Fruit fly (Drosophila melanogaster) whole organism, pupa: ENCODE data around the gene CG33669.

Experiments
- CG10348 ChIP-seq: fragments of 200-800 bp; sonication (Bioruptor generic); IDR thresholded peaks from 2 replicates; pipeline ENCODE4 v1.3.6; 2022; ENCODE audit warnings: missing biosample characterization, missing genetic modification characterization
- CG12605 ChIP-seq: fragments of 200-800 bp; sonication (Bioruptor generic); IDR thresholded peaks from 2 replicates; pipeline ENCODE4 v1.3.6; 2022; ENCODE audit warnings: missing biosample characterization, missing genetic modification characterization
- CG13204 ChIP-seq: fragments of 200-800 bp; sonication (Bioruptor generic); optimal IDR thresholded peaks from 2 replicates; lab custom pipeline; 2018; ENCODE audit warnings: missing biosample characterization, mild to moderate bottlenecking, missing genetic modification characterization, moderate library complexity
- CG14655 ChIP-seq: fragments of 200-800 bp; sonication (Bioruptor generic); optimal IDR thresholded peaks from 3 replicates; lab custom pipeline; 2017; ENCODE audit warnings: mild to moderate bottlenecking, missing biosample characterization, missing genetic modification reagents, missing genetic modification characterization
- CG15710 ChIP-seq: fragments of 200-800 bp; sonication (Bioruptor generic); optimal IDR thresholded peaks from 2 replicates; lab custom pipeline; 2018; ENCODE audit warnings: missing biosample characterization, mild to moderate bottlenecking, missing genetic modification characterization, moderate library complexity
- CG17806 ChIP-seq: fragments of 200-800 bp; sonication (Bioruptor generic); optimal IDR thresholded peaks from 2 replicates; lab custom pipeline; 2018; ENCODE audit warnings: missing biosample characterization, mild to moderate bottlenecking, missing genetic modification characterization, moderate library complexity
- CG32121 ChIP-seq: fragments of 200-800 bp; sonication (Bioruptor generic); IDR thresholded peaks from 2 replicates; pipeline ENCODE4 v1.3.6; 2022; ENCODE audit warnings: missing biosample characterization, missing genetic modification characterization
- CG34367 ChIP-seq: fragments of 200-800 bp; sonication (Bioruptor generic); optimal IDR thresholded peaks from 2 replicates; lab custom pipeline; 2018; ENCODE audit warnings: missing biosample characterization, mild to moderate bottlenecking, missing genetic modification characterization
- CG4496 ChIP-seq: fragments of 200-800 bp; sonication (Bioruptor generic); IDR thresholded peaks from 3 replicates; pipeline ENCODE4 v1.3.6; 2022; ENCODE audit warnings: missing biosample characterization, missing genetic modification characterization
- CG8159 ChIP-seq: fragments of 200-800 bp; sonication (Bioruptor generic); optimal IDR thresholded peaks from 3 replicates; lab custom pipeline; 2018; ENCODE audit warnings: missing biosample characterization, mild to moderate bottlenecking, missing genetic modification characterization, moderate library complexity
- CG8301 ChIP-seq: fragments of 200-800 bp; sonication (Bioruptor generic); optimal IDR thresholded peaks from 2 replicates; lab custom pipeline; 2018; ENCODE audit warnings: missing biosample characterization, mild to moderate bottlenecking, missing genetic modification characterization
- CG9948 ChIP-seq: fragments of 200-800 bp; sonication (Bioruptor generic); optimal IDR thresholded peaks from 2 replicates; lab custom pipeline; 2018; ENCODE audit warnings: missing biosample characterization, mild to moderate bottlenecking, missing genetic modification characterization, moderate library complexity
- D1 ChIP-seq: fragments of 200-800 bp; sonication (Bioruptor generic); optimal IDR thresholded peaks from 2 replicates; lab custom pipeline; 2018; ENCODE audit warnings: missing biosample characterization, mild to moderate bottlenecking, missing genetic modification characterization, moderate library complexity
- EcR ChIP-seq: fragments of 200-800 bp; sonication (Bioruptor generic); optimal IDR thresholded peaks from 3 replicates; lab custom pipeline; 2019; ENCODE audit warnings: missing biosample characterization, missing genetic modification characterization, mild to moderate bottlenecking, moderate library complexity, missing genetic modification reagents
- Ets98B ChIP-seq: fragments of 200-800 bp; sonication (Bioruptor generic); IDR thresholded peaks from 2 replicates; pipeline ENCODE4 v1.3.6; 2022; ENCODE audit warnings: missing biosample characterization, missing genetic modification characterization
- Pif1A ChIP-seq: fragments of 200-800 bp; sonication (Bioruptor generic); optimal IDR thresholded peaks from 3 replicates; lab custom pipeline; 2016; ENCODE audit warnings: missing biosample characterization, missing genetic modification characterization
- Pif1B ChIP-seq: fragments of 200-800 bp; sonication (Bioruptor generic); optimal IDR thresholded peaks from 3 replicates; lab custom pipeline; 2016; ENCODE audit warnings: missing biosample characterization, missing genetic modification characterization
- Snoo ChIP-seq: fragments of 200-800 bp; sonication (Bioruptor generic); optimal IDR thresholded peaks from 3 replicates; lab custom pipeline; 2017; ENCODE audit warnings: missing biosample characterization, mild to moderate bottlenecking, missing genetic modification characterization, inconsistent platforms
- fd96Ca ChIP-seq: fragments of 200-800 bp; sonication (Bioruptor generic); IDR thresholded peaks from 3 replicates; pipeline ENCODE4 v1.3.6; 2022; ENCODE audit warnings: missing biosample characterization, missing genetic modification characterization
- gl ChIP-seq: fragments of 200-800 bp; sonication (Bioruptor generic); optimal IDR thresholded peaks from 2 replicates; lab custom pipeline; 2018; ENCODE audit warnings: missing biosample characterization, mild to moderate bottlenecking, missing genetic modification characterization
- rn ChIP-seq: fragments of 200-800 bp; sonication (Bioruptor generic); IDR thresholded peaks from 2 replicates; pipeline ENCODE4 v1.3.6; 2022; ENCODE audit warnings: missing biosample characterization, missing genetic modification characterization

The CG33669 gene

dm6 chrX:6365632-6366356 lies 34.1 kb downstream of the CG33669 start, which contains the start of the genes swa and Marf:
Gene swa (minus strand): TSS chrX:6365708.
Gene Marf (plus strand): TSS chrX:6365949.
- TF ChIP-seq CG34367 (no peak), Ets98B (GFP tag; lab: Robert Waterston, UW) (no peak), Snoo (tag; lab: Kevin White, UChicago) (no peak), rn (GFP tag; lab: Robert Waterston, UW) (no peak), CG32121 (GFP tag; lab: Robert Waterston, UW) (no peak), CG4496 (no peak), CG12605 (GFP tag; lab: Robert Waterston, UW) (no peak)
- TF ChIP-seq, all 21 proteins: peak for 0

dm6 chrX:6361215-6361614 lies 38.7 kb downstream of the CG33669 start:
- TF ChIP-seq Pif1B (GFP tag; lab: Kevin White, UChicago) (no peak), CG17806 (tag; lab: Kevin White, UChicago) (no peak), CG8301 (no peak), EcR (GFP tag; lab: Kevin White, UChicago) (no peak), CG34367 (no peak)

dm6 chrX:6358198-6358597 lies 41.7 kb downstream of the CG33669 start:
- no peak for TF ChIP-seq CG8301
- no peak for TF ChIP-seq D1 (tag; lab: Kevin White, UChicago)
- no peak for TF ChIP-seq Snoo (tag; lab: Kevin White, UChicago)
- TF ChIP-seq CG15710 (tag; lab: Kevin White, UChicago) = no peak
- TF ChIP-seq CG4496 = no peak
- peak; percentile 22 for TF ChIP-seq EcR (GFP tag; lab: Kevin White, UChicago)
- TF ChIP-seq Ets98B (GFP tag; lab: Robert Waterston, UW) = no peak
- no peak for TF ChIP-seq CG10348 (GFP tag; lab: Robert Waterston, UW)

dm6 chrX:6357456-6358007 lies 42.4 kb downstream of the CG33669 start:
- TF ChIP-seq CG8301 = no peak
- TF ChIP-seq CG32121 (GFP tag; lab: Robert Waterston, UW) = peak; percentile 41; the same call in 1 of the 2 replicates
- peak; percentile 18; the same call in 1 of the 3 replicates for TF ChIP-seq CG4496
- TF ChIP-seq Ets98B (GFP tag; lab: Robert Waterston, UW) = peak; percentile 45; the same call in 1 of the 2 replicates
- no peak for TF ChIP-seq D1 (tag; lab: Kevin White, UChicago)
- no peak for TF ChIP-seq Snoo (tag; lab: Kevin White, UChicago)
- no peak for TF ChIP-seq Pif1B (GFP tag; lab: Kevin White, UChicago)

- TF ChIP-seq CG9948 (tag; lab: Kevin White, UChicago) = peak; percentile 13
- TF ChIP-seq CG32121 (GFP tag; lab: Robert Waterston, UW) = no peak
- peak; percentile 50 for TF ChIP-seq CG8301
- peak; percentile 20 for TF ChIP-seq Pif1B (GFP tag; lab: Kevin White, UChicago)
- TF ChIP-seq fd96Ca (GFP tag; lab: Robert Waterston, UW) = peak; percentile 78
- no peak for TF ChIP-seq rn (GFP tag; lab: Robert Waterston, UW)
- TF ChIP-seq CG14655 = peak; percentile 55
- TF ChIP-seq CG13204 (GFP tag; lab: Kevin White, UChicago) = no peak
- no peak for TF ChIP-seq CG10348 (GFP tag; lab: Robert Waterston, UW)
- no peak for TF ChIP-seq CG12605 (GFP tag; lab: Robert Waterston, UW)
- peak; percentile 32; the same call in 1 of the 2 replicates for TF ChIP-seq Ets98B (GFP tag; lab: Robert Waterston, UW)
- peak; percentile 2 for TF ChIP-seq CG8159 (tag; lab: Kevin White, UChicago)
- TF ChIP-seq gl (tag; lab: Kevin White, UChicago) = no peak
- TF ChIP-seq CG34367 = no peak
- TF ChIP-seq Snoo (tag; lab: Kevin White, UChicago) = peak; percentile 2
- TF ChIP-seq EcR (GFP tag; lab: Kevin White, UChicago) = no peak
- TF ChIP-seq CG17806 (tag; lab: Kevin White, UChicago) = peak; percentile 14
- peak; percentile 22 for TF ChIP-seq Pif1A (GFP tag; lab: Kevin White, UChicago)
- peak; percentile 72; the same call in 2 of the 3 replicates for TF ChIP-seq CG4496
- TF ChIP-seq CG15710 (tag; lab: Kevin White, UChicago) = peak; percentile 8
- TF ChIP-seq D1 (tag; lab: Kevin White, UChicago) = no peak
Observed at dm6 chrX:6356748-6357397, 43.0 kb downstream of the CG33669 start.

- TF ChIP-seq CG14655 = no peak
Observed at dm6 chrX:6355090-6355679, 44.7 kb downstream of the CG33669 start.
